Fruit fly (Drosophila melanogaster): Measurements from ENCODE around the gene CG44815.

DNA sequence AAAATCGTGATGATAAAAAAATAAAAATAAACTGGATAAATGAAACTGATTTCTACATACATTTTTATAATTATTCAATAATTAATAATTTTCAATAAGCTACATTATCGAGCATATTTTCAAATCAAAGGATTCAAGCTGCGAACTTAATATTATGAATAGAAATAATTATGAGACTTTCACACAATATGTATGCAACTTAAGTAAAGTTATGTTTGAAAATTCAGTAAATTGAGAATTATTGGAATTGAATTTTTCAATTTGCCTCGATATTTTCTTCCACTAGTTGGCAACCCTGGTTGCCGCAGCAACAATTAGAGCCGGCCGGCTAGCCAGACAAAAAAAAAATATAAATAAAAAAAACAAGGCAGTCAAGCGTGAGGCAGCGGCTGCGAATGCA lies 21.1 kb upstream of the CG44815 start:
- TF ChIP-seq psq (optimal IDR thresholded peaks at IDR 0.05) = no peak
- TF ChIP-seq Sin3A (optimal IDR thresholded peaks at IDR 0.05) = no peak
- no peak for TF ChIP-seq Myc (optimal IDR thresholded peaks at IDR 0.05)
- TF ChIP-seq ttk (optimal IDR thresholded peaks at IDR 0.05) = no peak
- no peak for TF ChIP-seq h (optimal IDR thresholded peaks at IDR 0.05)
